Worm (Caenorhabditis elegans): ENCODE results near the gene adr-2.

The adr-2 gene

DNA sequence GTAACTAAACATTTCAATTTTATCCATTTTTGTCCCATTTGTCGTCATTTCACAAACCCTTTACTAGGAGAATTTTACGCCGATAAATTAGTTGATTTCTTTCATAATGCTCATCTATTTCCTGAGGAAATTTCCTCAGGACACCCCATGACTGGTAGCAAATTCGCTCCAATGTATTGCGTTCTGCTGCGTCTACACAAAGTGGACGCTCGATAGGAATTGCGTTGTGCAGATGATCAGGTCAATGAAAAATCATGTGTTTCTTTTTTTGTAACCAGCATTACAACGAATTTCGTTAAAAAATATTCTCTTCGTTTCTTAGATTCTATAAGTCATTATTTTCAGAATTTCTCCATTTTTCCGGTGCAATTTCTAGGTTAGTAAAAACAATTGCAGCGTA, 50.9 kb downstream of the adr-2 start, which contains the start of gene epg-4 (continued):
- TF ChIP-seq ets-4 (GFP tag; optimal IDR thresholded peaks at IDR 0.05) (no peak), zim-3 (tag; optimal IDR thresholded peaks at IDR 0.05) (peak; percentile 30), somi-1 (GFP tag; optimal IDR thresholded peaks at IDR 0.05) (peak; percentile 0), madf-6 (GFP tag; IDR thresholded peaks at IDR 0.05) (peak; percentile 44), nhr-80 (tag; optimal IDR thresholded peaks at IDR 0.05) (peak; percentile 53), F52B5.7 (tag; optimal IDR thresholded peaks at IDR 0.05) (peak; percentile 25), ztf-25 (GFP tag; IDR thresholded peaks at IDR 0.05) (no peak), hrde-1 (tag; optimal IDR thresholded peaks at IDR 0.05; ENCODE audit: borderline replicate concordance) (peak; percentile 52), K12H6.12 (tag; optimal IDR thresholded peaks at IDR 0.05) (peak; percentile 24), let-607 (tag; optimal IDR thresholded peaks at IDR 0.05) (peak in 1 of 2 experiments; percentile 49), efl-1 (GFP tag; optimal IDR thresholded peaks at IDR 0.05) (peak; percentile 18), nhr-90 (tag; optimal IDR thresholded peaks at IDR 0.05) (peak; percentile 28), T07F8.4 (tag; optimal IDR thresholded peaks at IDR 0.05) (no peak), gei-17 (GFP tag; optimal IDR thresholded peaks at IDR 0.05) (no peak), ama-1 (optimal IDR thresholded peaks at IDR 0.05) (no peak), ama-1 (GFP tag; optimal IDR thresholded peaks at IDR 0.05) (peak; percentile 2 to 16), attf-6 (GFP tag; IDR thresholded peaks at IDR 0.05) (0 out of 2 replicates have a peak, but pooled peaks have one; percentile 31), nfyb-1 (GFP tag; IDR thresholded peaks at IDR 0.05) (peak; percentile 62; the same call in 1 of the 2 replicates), zfh-2 (GFP tag; conservative IDR thresholded peaks at IDR 0.05) (no peak), dox-1 (GFP tag; IDR thresholded peaks at IDR 0.05) (peak; percentile 72)

Data from whole organism, young adult.